Fruit fly (Drosophila melanogaster): ENCODE data around the gene Rrp46.

DNA sequence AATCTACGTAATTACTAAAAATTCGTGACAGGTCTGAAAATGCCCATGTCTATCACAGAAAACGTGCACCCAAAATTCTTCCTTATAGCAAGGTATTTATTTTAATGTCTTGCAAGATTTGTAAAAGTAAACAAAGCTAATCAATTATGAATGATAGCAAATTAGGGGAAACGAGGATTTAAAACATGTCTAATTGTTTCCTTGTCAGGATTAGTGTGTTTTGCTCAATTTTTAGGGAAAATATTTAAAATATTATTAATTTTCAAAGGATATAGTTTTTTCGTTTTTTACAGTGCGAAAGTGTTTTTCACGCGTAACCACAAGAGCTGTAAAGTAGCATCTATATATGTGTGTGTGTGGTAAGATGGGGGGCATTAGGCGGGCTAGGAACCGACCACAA, 34.1 kb upstream of the Rrp46 start:
- TF ChIP-seq OdsH (GFP tag; optimal IDR thresholded peaks at IDR 0.05) (no peak), CG10669 (GFP tag; optimal IDR thresholded peaks at IDR 0.05) (no peak), Eip78C (GFP tag) (peak; percentile 71), Lpt (GFP tag; optimal IDR thresholded peaks at IDR 0.05) (no peak), svp (GFP tag) (no peak), eg (GFP tag; IDR thresholded peaks at IDR 0.05) (no peak), Blimp-1 (GFP tag; optimal IDR thresholded peaks at IDR 0.05) (no peak), pdm3 (GFP tag; optimal IDR thresholded peaks at IDR 0.05) (no peak), CG6276 (GFP tag; optimal IDR thresholded peaks at IDR 0.05) (peak; percentile 35)

All from whole organism, prepupa.